Worm (Caenorhabditis elegans): ENCODE measurements around the gene nspc-9.

- TF ChIP-seq ztf-29 (GFP tag; IDR thresholded peaks at IDR 0.05) (no peak), klf-2 (GFP tag; conservative IDR thresholded peaks at IDR 0.05) (no peak), ref-1 (GFP tag; conservative IDR thresholded peaks at IDR 0.05) (no peak), flt-1 (GFP tag; IDR thresholded peaks at IDR 0.05) (no peak), med-1 (GFP tag; optimal IDR thresholded peaks at IDR 0.05; ENCODE audit: insufficient read depth) (no peak), ztf-23 (GFP tag; IDR thresholded peaks at IDR 0.05) (no peak), tab-1 (GFP tag; IDR thresholded peaks at IDR 0.05) (no peak), cog-1 (tag; optimal IDR thresholded peaks at IDR 0.05) (no peak)
Observed at ce11 chrX:12348329-12348728, 5.2 kb upstream of the nspc-9 start, which contains the start of gene F42F12.14.

All from whole organism, midembryonic.